In the genomic region with DNA sequence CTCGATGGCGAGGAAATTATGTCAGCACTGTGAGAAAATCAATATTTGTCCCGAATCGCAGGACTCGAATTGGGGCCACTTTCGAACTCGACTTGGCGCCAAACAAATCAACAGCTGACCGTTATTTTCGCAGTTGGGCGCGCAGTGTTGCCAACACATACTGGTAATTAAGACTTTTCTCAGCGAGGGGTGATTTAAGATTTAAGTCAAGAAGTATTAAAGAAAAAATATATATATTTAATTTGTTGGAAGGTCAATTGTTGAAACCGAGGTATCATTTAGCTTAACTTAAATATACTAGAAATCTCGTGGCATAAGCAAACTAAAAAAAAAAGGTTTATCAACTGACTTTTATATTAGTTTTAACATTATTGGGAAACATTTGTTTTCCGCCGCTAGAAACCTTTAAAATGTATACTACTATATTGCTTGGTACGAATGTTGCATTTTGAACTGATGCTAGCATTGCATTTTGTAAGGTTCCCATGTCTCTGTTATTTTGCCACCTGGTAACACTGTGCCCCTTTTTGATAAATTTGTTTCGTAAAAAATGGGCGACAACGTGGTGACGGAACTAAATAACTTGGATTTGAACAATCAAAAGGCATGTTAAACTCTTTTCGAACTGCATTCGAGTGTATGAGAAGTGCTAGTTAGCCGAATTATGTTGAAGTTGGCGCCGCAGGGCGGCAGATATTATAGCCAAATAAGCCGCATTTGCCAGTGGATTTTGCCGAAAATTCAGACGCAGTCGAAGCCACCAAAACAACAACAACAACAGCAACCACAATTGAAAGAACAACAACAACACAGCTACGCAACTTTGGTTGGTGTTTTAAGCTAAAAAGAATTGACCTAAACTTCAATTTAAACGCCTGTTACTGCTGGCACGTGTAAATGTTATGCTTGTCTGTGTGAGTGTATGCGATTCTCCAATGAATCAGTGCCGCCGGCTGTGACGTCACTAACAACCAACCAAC, we compare ENCODE assay signal across 1 fruit fly cellular context.
TF ChIP-seq lines count a peak whose summit lies in the region.

Gene Patsas (minus strand): TSS at position 55 of the 980 bp plus-strand sequence.
Gene ThrRS (plus strand): TSS at position 521 of the 980 bp plus-strand sequence.

TF ChIP-seq in whole organism, embryonic, 481 proteins besides CTCF, POLR2A, EP300 and RAD21 (continued from another document and continues in another):
- TF ChIP-seq CG11560 (tag; IDR thresholded peaks at IDR 0.05; lab: Robert Waterston, UW) (0 out of 3 replicates have a peak, but pooled peaks have one; percentile 51), lab (GFP tag; optimal IDR thresholded peaks at IDR 0.05; lab: Kevin White, UChicago) (peak; percentile 90), shn (GFP tag; optimal IDR thresholded peaks at IDR 0.05; lab: Kevin White, UChicago) (peak; percentile 76), Atf3 (GFP tag; optimal IDR thresholded peaks at IDR 0.05; lab: Kevin White, UChicago) (peak; percentile 73), CG31441 (GFP tag; IDR thresholded peaks at IDR 0.05; lab: Robert Waterston, UW) (peak; percentile 90), Jarid2 (GFP tag; optimal IDR thresholded peaks at IDR 0.05; lab: Kevin White, UChicago) (peak; percentile 43), D19A (tag; optimal IDR thresholded peaks at IDR 0.05; lab: Kevin White, UChicago) (peak; percentile 70), Hmx (GFP tag; optimal IDR thresholded peaks at IDR 0.05; lab: Kevin White, UChicago) (peak; percentile 41), CG18619 (GFP tag; optimal IDR thresholded peaks at IDR 0.05; lab: Kevin White, UChicago) (peak; percentile 80), danr (GFP tag; IDR thresholded peaks at IDR 0.05; lab: Robert Waterston, UW) (peak; percentile 69), inv (GFP tag; IDR thresholded peaks at IDR 0.05; lab: Robert Waterston, UW; ENCODE audit: partially characterized antibody) (no peak), CG10543 (GFP tag; optimal IDR thresholded peaks at IDR 0.05; lab: Kevin White, UChicago) (peak; percentile 87), luna (GFP tag; optimal IDR thresholded peaks at IDR 0.05; lab: Kevin White, UChicago) (peak; percentile 24), maf-S (GFP tag; optimal IDR thresholded peaks at IDR 0.05; lab: Kevin White, UChicago) (peak; percentile 79), CG6791 (GFP tag; IDR thresholded peaks at IDR 0.05; lab: Robert Waterston, UW; ENCODE audit: partially characterized antibody) (no peak), CG14860 (GFP tag; IDR thresholded peaks at IDR 0.05; lab: Robert Waterston, UW; ENCODE audit: partially characterized antibody) (no peak), tio (GFP tag; optimal IDR thresholded peaks at IDR 0.05; lab: Kevin White, UChicago) (no peak), run (tag; optimal IDR thresholded peaks at IDR 0.05; lab: Kevin White, UChicago) (peak; percentile 18), wek (GFP tag; optimal IDR thresholded peaks at IDR 0.05; lab: Kevin White, UChicago) (no peak), Atf6 (GFP tag; IDR thresholded peaks at IDR 0.05; lab: Robert Waterston, UW) (peak; percentile 68; the same call in 1 of the 2 replicates), Elba2 (GFP tag; optimal IDR thresholded peaks at IDR 0.05; lab: Kevin White, UChicago) (peak; percentile 63), CG10274 (GFP tag; optimal IDR thresholded peaks at IDR 0.05; lab: Kevin White, UChicago) (peak; percentile 49), scrt (GFP tag; optimal IDR thresholded peaks at IDR 0.05; lab: Kevin White, UChicago) (peak; percentile 75), CG13287 (GFP tag; IDR thresholded peaks at IDR 0.05; lab: Robert Waterston, UW; ENCODE audit: partially characterized antibody) (no peak; the same call in 1 of the 2 replicates), CG10321 (GFP tag; IDR thresholded peaks at IDR 0.05; lab: Robert Waterston, UW) (no peak), so (GFP tag; IDR thresholded peaks at IDR 0.05; lab: Robert Waterston, UW) (peak; percentile 82; the same call in 2 of the 3 replicates), CG11085 (GFP tag; IDR thresholded peaks at IDR 0.05; lab: Robert Waterston, UW) (peak; percentile 75), Camta (GFP tag; optimal IDR thresholded peaks at IDR 0.05; lab: Kevin White, UChicago) (peak; percentile 61), Dll (GFP tag; IDR thresholded peaks at IDR 0.05; lab: Robert Waterston, UW; ENCODE audit: partially characterized antibody) (0 out of 4 replicates have a peak, but pooled peaks have one; percentile 26), CG1647 (GFP tag; optimal IDR thresholded peaks at IDR 0.05; lab: Kevin White, UChicago) (peak; percentile 46), fd64A (GFP tag; optimal IDR thresholded peaks at IDR 0.05; lab: Kevin White, UChicago) (no peak), sd (tag; optimal IDR thresholded peaks at IDR 0.05; lab: Kevin White, UChicago) (peak; percentile 61), CG2120 (GFP tag; optimal IDR thresholded peaks at IDR 0.05; lab: Kevin White, UChicago) (peak; percentile 91), pros (GFP tag; optimal IDR thresholded peaks at IDR 0.05; lab: Kevin White, UChicago) (no peak), CG18599 (GFP tag; optimal IDR thresholded peaks at IDR 0.05; lab: Kevin White, UChicago) (peak; percentile 91), Spps (tag; optimal IDR thresholded peaks at IDR 0.05; lab: Kevin White, UChicago) (peak; percentile 75), bowl (GFP tag; IDR thresholded peaks at IDR 0.05; lab: Robert Waterston, UW) (peak; percentile 59; the same call in 1 of the 2 replicates), B-H1 (GFP tag; IDR thresholded peaks at IDR 0.05; lab: Robert Waterston, UW) (peak; percentile 71), CG14710 (tag; optimal IDR thresholded peaks at IDR 0.05; lab: Kevin White, UChicago) (peak; percentile 92), her (GFP tag; optimal IDR thresholded peaks at IDR 0.05; lab: Kevin White, UChicago) (peak; percentile 7), trem (tag; optimal IDR thresholded peaks at IDR 0.05; lab: Kevin White, UChicago) (peak; percentile 73), Abd-B (GFP tag; optimal IDR thresholded peaks at IDR 0.05; lab: Kevin White, UChicago) (peak; percentile 96), CG15011 (GFP tag; optimal IDR thresholded peaks at IDR 0.05; lab: Kevin White, UChicago) (no peak), psq (GFP tag; optimal IDR thresholded peaks at IDR 0.05; lab: Kevin White, UChicago) (peak; percentile 69), hb (GFP tag; IDR thresholded peaks at IDR 0.05; lab: Robert Waterston, UW; ENCODE audit: partially characterized antibody) (no peak), ro (GFP tag; IDR thresholded peaks at IDR 0.05; lab: Robert Waterston, UW) (no peak), CG1602 (GFP tag; optimal IDR thresholded peaks at IDR 0.05; lab: Kevin White, UChicago) (peak; percentile 86), kah (GFP tag; optimal IDR thresholded peaks at IDR 0.05; lab: Kevin White, UChicago) (peak; percentile 37), Opbp (GFP tag; IDR thresholded peaks at IDR 0.05; lab: Robert Waterston, UW; ENCODE audit: partially characterized antibody) (no peak; the same call in 2 of the 3 replicates), wdn (GFP tag; IDR thresholded peaks at IDR 0.05; lab: Robert Waterston, UW) (peak; percentile 71; the same call in 1 of the 2 replicates), Dad (GFP tag; optimal IDR thresholded peaks at IDR 0.05; lab: Kevin White, UChicago) (peak; percentile 71), gt (GFP tag; IDR thresholded peaks at IDR 0.05; lab: Robert Waterston, UW) (peak; percentile 53; the same call in 1 of the 2 replicates), CG8290 (GFP tag; optimal IDR thresholded peaks at IDR 0.05; lab: Kevin White, UChicago) (peak; percentile 78), CG8290 (tag; optimal IDR thresholded peaks at IDR 0.05; lab: Kevin White, UChicago) (no peak), CG7271 (tag; optimal IDR thresholded peaks at IDR 0.05; lab: Kevin White, UChicago) (peak; percentile 47), en (GFP tag; optimal IDR thresholded peaks at IDR 0.05; lab: Kevin White, UChicago) (peak; percentile 48), CG4820 (GFP tag; optimal IDR thresholded peaks at IDR 0.05; lab: Kevin White, UChicago) (peak; percentile 84), peb (GFP tag; IDR thresholded peaks at IDR 0.05; lab: Robert Waterston, UW) (peak; percentile 50; the same call in 1 of the 2 replicates), Dfd (GFP tag; optimal IDR thresholded peaks at IDR 0.05; lab: Kevin White, UChicago) (peak in 1 of 2 experiments; percentile 39), Ets97D (GFP tag; optimal IDR thresholded peaks at IDR 0.05; lab: Kevin White, UChicago) (peak; percentile 79), zen2 (GFP tag; IDR thresholded peaks at IDR 0.05; lab: Robert Waterston, UW; ENCODE audit: partially characterized antibody) (no peak), esg (GFP tag; conservative IDR thresholded peaks at IDR 0.05; lab: Robert Waterston, UW) (peak; percentile 86), Fer2 (tag; optimal IDR thresholded peaks at IDR 0.05; lab: Kevin White, UChicago) (peak; percentile 84), cato (GFP tag; optimal IDR thresholded peaks at IDR 0.05; lab: Kevin White, UChicago; ENCODE audit: borderline replicate concordance) (peak; percentile 83), CG16779 (GFP tag; IDR thresholded peaks at IDR 0.05; lab: Robert Waterston, UW) (no peak), bbx (GFP tag; IDR thresholded peaks at IDR 0.05; lab: Robert Waterston, UW; ENCODE audit: partially characterized antibody) (no peak), CG15269 (tag; optimal IDR thresholded peaks at IDR 0.05; lab: Kevin White, UChicago) (peak; percentile 90), E2f1 (GFP tag; IDR thresholded peaks at IDR 0.05; lab: Robert Waterston, UW) (peak; percentile 81), toy (GFP tag; IDR thresholded peaks at IDR 0.05; lab: Robert Waterston, UW) (no peak), ind (GFP tag; optimal IDR thresholded peaks at IDR 0.05; lab: Kevin White, UChicago) (peak; percentile 82), CG3726 (GFP tag; IDR thresholded peaks at IDR 0.05; lab: Robert Waterston, UW) (peak; percentile 72; the same call in 2 of the 3 replicates), CG2202 (tag; optimal IDR thresholded peaks at IDR 0.05; lab: Kevin White, UChicago) (peak; percentile 49), da (GFP tag; optimal IDR thresholded peaks at IDR 0.05; lab: Kevin White, UChicago) (no peak), Stat92E (GFP tag; optimal IDR thresholded peaks at IDR 0.05; lab: Kevin White, UChicago) (no peak), CG5245 (GFP tag; optimal IDR thresholded peaks at IDR 0.05; lab: Kevin White, UChicago) (peak; percentile 76), ham (GFP tag; IDR thresholded peaks at IDR 0.05; lab: Robert Waterston, UW) (no peak), Trl (optimal IDR thresholded peaks at IDR 0.05; lab: Kevin White, UChicago) (no peak), Trl (GFP tag; optimal IDR thresholded peaks at IDR 0.05; lab: Kevin White, UChicago) (peak; percentile 71), Hr78 (GFP tag; optimal IDR thresholded peaks at IDR 0.05; lab: Kevin White, UChicago) (no peak), Nf-YB (GFP tag; optimal IDR thresholded peaks at IDR 0.05; lab: Kevin White, UChicago) (peak; percentile 70), disco-r (GFP tag; optimal IDR thresholded peaks at IDR 0.05; lab: Kevin White, UChicago) (peak; percentile 4), Fer1 (GFP tag; optimal IDR thresholded peaks at IDR 0.05; lab: Kevin White, UChicago) (peak; percentile 88), slbo (GFP tag; IDR thresholded peaks at IDR 0.05; lab: Robert Waterston, UW) (peak; percentile 91), pan (optimal IDR thresholded peaks at IDR 0.05; lab: Kevin White, UChicago) (no peak), pan (GFP tag; optimal IDR thresholded peaks at IDR 0.05 in 1 of 2, IDR thresholded peaks at IDR 0.05 in 1 of 2) (peak in 1 of 2 experiments; percentile 90), dmrt99B (tag; optimal IDR thresholded peaks at IDR 0.05; lab: Kevin White, UChicago) (no peak), zfh2 (GFP tag; optimal IDR thresholded peaks at IDR 0.05; lab: Kevin White, UChicago) (peak; percentile 62), CG30020 (tag; optimal IDR thresholded peaks at IDR 0.05; lab: Kevin White, UChicago) (peak; percentile 92), CG7963 (GFP tag; IDR thresholded peaks at IDR 0.05; lab: Robert Waterston, UW; ENCODE audit: partially characterized antibody) (no peak), ranshi (GFP tag; IDR thresholded peaks at IDR 0.05; lab: Robert Waterston, UW) (peak; percentile 86), fd3F (GFP tag; optimal IDR thresholded peaks at IDR 0.05; lab: Kevin White, UChicago) (peak; percentile 85), HLH54F (GFP tag; optimal IDR thresholded peaks at IDR 0.05; lab: Kevin White, UChicago) (peak; percentile 78), ato (GFP tag; IDR thresholded peaks at IDR 0.05; lab: Robert Waterston, UW; ENCODE audit: partially characterized antibody) (no peak), CG30403 (GFP tag; optimal IDR thresholded peaks at IDR 0.05; lab: Kevin White, UChicago) (peak; percentile 92), CG8359 (GFP tag; optimal IDR thresholded peaks at IDR 0.05; lab: Kevin White, UChicago; ENCODE audit: borderline replicate concordance) (peak; percentile 14), tin (GFP tag; optimal IDR thresholded peaks at IDR 0.05; lab: Kevin White, UChicago) (peak; percentile 86), Hr39 (optimal IDR thresholded peaks at IDR 0.05; lab: Kevin White, UChicago) (no peak), nerfin-1 (tag; optimal IDR thresholded peaks at IDR 0.05; lab: Kevin White, UChicago) (peak; percentile 78), nom (GFP tag; optimal IDR thresholded peaks at IDR 0.05; lab: Kevin White, UChicago) (peak; percentile 14), Poxn (GFP tag; IDR thresholded peaks at IDR 0.05; lab: Robert Waterston, UW) (peak; percentile 65; the same call in 1 of the 2 replicates), insv (GFP tag; optimal IDR thresholded peaks at IDR 0.05; lab: Kevin White, UChicago) (peak in 1 of 2 experiments; percentile 30), pnt (GFP tag; optimal IDR thresholded peaks at IDR 0.05; lab: Kevin White, UChicago) (peak; percentile 71), CG3838 (GFP tag; optimal IDR thresholded peaks at IDR 0.05; lab: Kevin White, UChicago) (peak; percentile 61), CG11093 (GFP tag; IDR thresholded peaks at IDR 0.05; lab: Robert Waterston, UW) (peak; percentile 74; the same call in 2 of the 3 replicates), CG16813 (GFP tag; IDR thresholded peaks at IDR 0.05; lab: Robert Waterston, UW; ENCODE audit: partially characterized antibody) (no peak), ATbp (GFP tag; optimal IDR thresholded peaks at IDR 0.05; lab: Kevin White, UChicago) (peak; percentile 73), Dip2 (GFP tag; IDR thresholded peaks at IDR 0.05; lab: Robert Waterston, UW) (peak; percentile 32; the same call in 1 of the 2 replicates), Doc3 (GFP tag; IDR thresholded peaks at IDR 0.05; lab: Robert Waterston, UW; ENCODE audit: partially characterized antibody) (no peak; the same call in 2 of the 3 replicates), CG4854 (GFP tag; optimal IDR thresholded peaks at IDR 0.05; lab: Kevin White, UChicago) (peak; percentile 73), Tbp (GFP tag; optimal IDR thresholded peaks at IDR 0.05; lab: Kevin White, UChicago) (no peak), Rfx (GFP tag; IDR thresholded peaks at IDR 0.05; lab: Robert Waterston, UW) (peak; percentile 87), dpn (GFP tag; optimal IDR thresholded peaks at IDR 0.05; lab: Kevin White, UChicago) (peak; percentile 71 to 90), CG12071 (GFP tag; optimal IDR thresholded peaks at IDR 0.05; lab: Kevin White, UChicago) (peak; percentile 24)
